Fruit fly (Drosophila melanogaster) whole organism, prepupa: Measurements from ENCODE around the gene CG42680.

ENCODE experiments used
- Blimp-1 ChIP-seq: fragments of 200-800 bp; sonication (Bioruptor generic); optimal IDR thresholded peaks from 3 replicates; lab custom pipeline; 2017; ENCODE audit warnings: missing biosample characterization, missing genetic modification characterization, mild to moderate bottlenecking, moderate library complexity, missing genetic modification reagents
- CG10631 ChIP-seq: fragments of 200-800 bp; sonication (Bioruptor generic); optimal IDR thresholded peaks from 2 replicates; lab custom pipeline; 2016; ENCODE audit warnings: missing biosample characterization, missing genetic modification characterization
- CG11294 ChIP-seq: fragments of 200-800 bp; sonication (Bioruptor generic); IDR thresholded peaks from 2 replicates; pipeline ENCODE4 v1.3.6; 2022; ENCODE audit warnings: missing biosample characterization, missing genetic modification characterization
- CG11902 ChIP-seq: fragments of 200-800 bp; sonication (Bioruptor generic); optimal IDR thresholded peaks from 3 replicates; lab custom pipeline; 2016; ENCODE audit warnings: missing biosample characterization, missing genetic modification characterization
- CG15336 ChIP-seq: fragments of 200-800 bp; sonication (Bioruptor generic); IDR thresholded peaks from 2 replicates; pipeline ENCODE4 v1.3.6; 2022; ENCODE audit warnings: missing biosample characterization, missing genetic modification characterization
- CG3032 ChIP-seq: fragments of 200-800 bp; optimal IDR thresholded peaks from 2 replicates; lab custom pipeline; 2019; ENCODE audit warnings: missing biosample characterization, mild to moderate bottlenecking, missing genetic modification characterization, moderate library complexity
- CG31627 ChIP-seq: fragments of 200-800 bp; sonication (Bioruptor generic); optimal IDR thresholded peaks from 3 replicates; lab custom pipeline; 2016; ENCODE audit warnings: missing biosample characterization, missing genetic modification characterization
- CG34406 ChIP-seq: fragments of 200-800 bp; sonication (Bioruptor generic); optimal IDR thresholded peaks from 3 replicates; lab custom pipeline; 2016; ENCODE audit warnings: missing biosample characterization, missing genetic modification characterization
- CG6276 ChIP-seq: fragments of 200-800 bp; sonication (Bioruptor generic); optimal IDR thresholded peaks from 2 replicates; lab custom pipeline; 2017; ENCODE audit warnings: missing biosample characterization, mild to moderate bottlenecking, missing genetic modification characterization
- CG6792 ChIP-seq: fragments of 200-800 bp; sonication (Bioruptor generic); optimal IDR thresholded peaks from 3 replicates; lab custom pipeline; 2016; ENCODE audit warnings: missing biosample characterization, missing genetic modification characterization
- CG6808 ChIP-seq: fragments of 200-800 bp; sonication (Bioruptor generic); optimal IDR thresholded peaks from 3 replicates; lab custom pipeline; 2017; ENCODE audit warnings: missing biosample characterization, missing genetic modification characterization, mild to moderate bottlenecking, moderate library complexity, missing genetic modification reagents
- CG7368 ChIP-seq: fragments of 200-800 bp; sonication (Bioruptor generic); optimal IDR thresholded peaks from 3 replicates; lab custom pipeline; 2016; ENCODE audit warnings: missing biosample characterization, missing genetic modification characterization
- CG8119 ChIP-seq: fragments of 200-800 bp; sonication (Bioruptor generic); IDR thresholded peaks from 3 replicates; pipeline ENCODE4 v1.3.6; 2022; ENCODE audit warnings: missing biosample characterization, missing genetic modification characterization
- CG8632 ChIP-seq: fragments of 200-800 bp; sonication (Bioruptor generic); optimal IDR thresholded peaks from 3 replicates; lab custom pipeline; 2016; ENCODE audit warnings: missing biosample characterization, missing genetic modification characterization
- CG9139 ChIP-seq: fragments of 200-800 bp; sonication (Bioruptor generic); optimal IDR thresholded peaks from 3 replicates; lab custom pipeline; 2017; ENCODE audit warnings: missing biosample characterization, mild to moderate bottlenecking, missing genetic modification characterization
- Eip75B ChIP-seq: fragments of 200-800 bp; sonication (Bioruptor generic); optimal IDR thresholded peaks from 3 replicates; lab custom pipeline; 2016; ENCODE audit warnings: missing biosample characterization, missing genetic modification characterization
- Eip78C ChIP-seq: fragments of 200-800 bp; sonication (Bioruptor generic); peaks from one replicate; lab custom pipeline; 2016; ENCODE audit warnings: missing biosample characterization, missing genetic modification characterization
- Ets21C ChIP-seq: fragments of 200-800 bp; sonication (Bioruptor generic); optimal IDR thresholded peaks from 3 replicates; lab custom pipeline; 2016; ENCODE audit warnings: missing biosample characterization, missing genetic modification characterization
- Gug ChIP-seq: fragments of 200-800 bp; sonication (Bioruptor generic); IDR thresholded peaks from 2 replicates; pipeline ENCODE4 v1.3.6; 2022; ENCODE audit warnings: missing biosample characterization, missing genetic modification characterization
- Hr38 ChIP-seq: sonication (Bioruptor generic); optimal IDR thresholded peaks from 2 replicates; lab custom pipeline; 2016; ENCODE audit warnings: missing biosample characterization, missing genetic modification characterization
- Hr4 ChIP-seq: fragments of 200-800 bp; sonication (Bioruptor generic); optimal IDR thresholded peaks from 3 replicates; lab custom pipeline; 2016; ENCODE audit warnings: missing biosample characterization, missing genetic modification characterization
- OdsH ChIP-seq: fragments of 200-800 bp; sonication (Bioruptor generic); optimal IDR thresholded peaks from 3 replicates; lab custom pipeline; 2016; ENCODE audit warnings: missing biosample characterization, missing genetic modification characterization
- Sox14 ChIP-seq: fragments of 200-800 bp; sonication (Bioruptor generic); optimal IDR thresholded peaks from 3 replicates; lab custom pipeline; 2016; ENCODE audit warnings: missing biosample characterization, missing genetic modification characterization
- Sox15 ChIP-seq: fragments of 200-800 bp; sonication (Bioruptor generic); optimal IDR thresholded peaks from 3 replicates; lab custom pipeline; 2016; ENCODE audit warnings: missing biosample characterization, missing genetic modification characterization
- achi ChIP-seq: fragments of 200-800 bp; sonication (Bioruptor generic); optimal IDR thresholded peaks from 3 replicates; lab custom pipeline; 2016; ENCODE audit warnings: missing biosample characterization, missing genetic modification characterization
- acj6 ChIP-seq: fragments of 200-800 bp; sonication (Bioruptor generic); optimal IDR thresholded peaks from 3 replicates; lab custom pipeline; 2016; ENCODE audit warnings: missing biosample characterization, missing genetic modification characterization
- dac ChIP-seq: fragments of 200-800 bp; sonication (Bioruptor generic); optimal IDR thresholded peaks from 2 replicates; lab custom pipeline; 2017; ENCODE audit warnings: missing biosample characterization, mild to moderate bottlenecking, missing genetic modification characterization
- dsx ChIP-seq: fragments of 200-800 bp; optimal IDR thresholded peaks from 3 replicates; lab custom pipeline; 2019; ENCODE audit warnings: missing biosample characterization, mild to moderate bottlenecking, missing genetic modification characterization, moderate library complexity; ENCODE audit not compliant: poor library complexity, severe bottlenecking
- eg ChIP-seq: fragments of 200-800 bp; sonication (Bioruptor generic); IDR thresholded peaks from 3 replicates; pipeline ENCODE4 v1.3.6; 2022; ENCODE audit warnings: missing biosample characterization, missing genetic modification characterization
- fd59A ChIP-seq: fragments of 200-800 bp; sonication (Bioruptor generic); optimal IDR thresholded peaks from 2 replicates; lab custom pipeline; 2017; ENCODE audit warnings: missing biosample characterization, mild to moderate bottlenecking, missing genetic modification characterization, missing genetic modification reagents
- lz ChIP-seq: fragments of 200-800 bp; sonication (Bioruptor generic); optimal IDR thresholded peaks from 3 replicates; lab custom pipeline; 2016; ENCODE audit warnings: missing biosample characterization, missing genetic modification characterization
- net ChIP-seq: fragments of 200-800 bp; sonication (Bioruptor generic); optimal IDR thresholded peaks from 3 replicates; lab custom pipeline; 2016; ENCODE audit warnings: missing biosample characterization, missing genetic modification characterization
- spab ChIP-seq: fragments of 200-800 bp; sonication (Bioruptor generic); optimal IDR thresholded peaks from 2 replicates; lab custom pipeline; 2017; ENCODE audit warnings: missing biosample characterization, mild to moderate bottlenecking, missing genetic modification characterization, missing genetic modification reagents
- ss ChIP-seq, 2 experiments: fragments of 200-800 bp; sonication (Bioruptor generic); optimal IDR thresholded peaks; 2 replicates in 1 of 2; 3 replicates in 1 of 2; lab custom pipeline; 2017 to 2018; ENCODE audit warnings: mild to moderate bottlenecking in 2 of 2, missing biosample characterization in 2 of 2, missing genetic modification characterization in 2 of 2, moderate library complexity in 1 of 2
- vri ChIP-seq: fragments of 200-800 bp; sonication (Bioruptor generic); optimal IDR thresholded peaks from 3 replicates; lab custom pipeline; 2016; ENCODE audit warnings: missing biosample characterization, mild to moderate bottlenecking, missing genetic modification characterization

Gene CG42680

dm6 chr2L:14614897-14615602, 27.0 kb upstream of the CG42680 start, which contains the start of the genes Adh and Adhr (continued):
- peak; percentile 52 for TF ChIP-seq CG10631 (GFP tag; lab: Kevin White, UChicago)
- TF ChIP-seq CG11294 (GFP tag; lab: Robert Waterston, UW): peak; percentile 53; the same call in 1 of the 2 replicates
- TF ChIP-seq lz (GFP tag; lab: Kevin White, UChicago): peak; percentile 55
- TF ChIP-seq spab (GFP tag; lab: Kevin White, UChicago): peak; percentile 12
- peak; percentile 68 for TF ChIP-seq Gug (GFP tag; lab: Robert Waterston, UW)
- peak; percentile 33 for TF ChIP-seq CG7368 (GFP tag; lab: Kevin White, UChicago)
- peak; percentile 51 for TF ChIP-seq acj6 (GFP tag; lab: Kevin White, UChicago)
- TF ChIP-seq CG31627: peak; percentile 64
- peak; percentile 62 for TF ChIP-seq net (GFP tag; lab: Kevin White, UChicago)
- TF ChIP-seq vri (GFP tag; lab: Kevin White, UChicago): peak; percentile 13
- TF ChIP-seq fd59A (GFP tag; lab: Kevin White, UChicago): peak; percentile 31
- no peak for TF ChIP-seq ss (GFP tag; optimal IDR thresholded peaks at IDR 0.05; lab: Kevin White, UChicago)
- peak; percentile 48 for TF ChIP-seq Hr4 (GFP tag; lab: Kevin White, UChicago)
- peak; percentile 5 for TF ChIP-seq CG11902 (GFP tag; lab: Kevin White, UChicago)
- no peak for TF ChIP-seq dsx (GFP tag; lab: Kevin White, UChicago)
- peak; percentile 32 for TF ChIP-seq Sox15 (GFP tag; lab: Kevin White, UChicago)
- peak; percentile 56 for TF ChIP-seq CG34406 (GFP tag; lab: Kevin White, UChicago)
- no peak for TF ChIP-seq CG9139
- TF ChIP-seq dac (GFP tag; lab: Kevin White, UChicago): no peak
- TF ChIP-seq CG8119: peak; percentile 79
- TF ChIP-seq CG6808: peak; percentile 41
- TF ChIP-seq CG6792 (GFP tag; lab: Kevin White, UChicago): peak; percentile 55
- peak; percentile 2 for TF ChIP-seq Blimp-1 (GFP tag; lab: Kevin White, UChicago)
- TF ChIP-seq CG6276 (GFP tag; lab: Kevin White, UChicago): peak; percentile 60
- TF ChIP-seq Sox14 (GFP tag; lab: Kevin White, UChicago): peak; percentile 30
- TF ChIP-seq OdsH: peak; percentile 47
- TF ChIP-seq achi (GFP tag; lab: Kevin White, UChicago): peak; percentile 54
- TF ChIP-seq Ets21C (GFP tag; lab: Kevin White, UChicago): peak; percentile 10

DNA sequence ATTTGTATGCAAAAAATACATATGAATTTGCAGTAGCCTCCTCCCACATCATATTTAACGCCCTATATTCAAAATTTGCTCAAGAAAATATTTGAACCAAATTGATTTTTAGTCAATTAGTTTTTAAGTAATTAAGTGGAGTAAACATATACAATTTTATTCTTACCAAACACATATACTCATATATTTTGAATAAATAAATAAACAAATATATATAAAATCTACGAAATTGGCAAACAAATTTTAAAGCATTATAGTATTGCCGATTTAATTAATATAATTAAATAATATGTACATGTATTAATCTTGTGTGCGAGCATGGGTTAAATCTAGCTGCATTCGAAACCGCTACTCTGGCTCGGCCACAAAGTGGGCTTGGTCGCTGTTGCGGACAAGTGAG, 26.4 kb upstream of the CG42680 start:
- TF ChIP-seq acj6 (GFP tag; lab: Kevin White, UChicago) (peak; percentile 16), Eip78C (GFP tag; lab: Kevin White, UChicago) (peak; percentile 21), Eip75B (GFP tag; lab: Kevin White, UChicago) (no peak), Hr38 (no peak), dac (GFP tag; lab: Kevin White, UChicago) (no peak), CG8632 (GFP tag; lab: Kevin White, UChicago) (peak; percentile 11), eg (GFP tag; lab: Robert Waterston, UW) (peak; percentile 54; the same call in 1 of the 3 replicates), CG34406 (GFP tag; lab: Kevin White, UChicago) (peak; percentile 9), CG3032 (peak; percentile 27), CG8119 (peak; percentile 49; the same call in 2 of the 3 replicates), CG15336 (GFP tag; lab: Robert Waterston, UW) (peak; percentile 63)
